Fruit fly (Drosophila melanogaster) whole organism, embryonic: Measurements from ENCODE around the gene CG9928.

Experiments used
- ATbp ChIP-seq: fragments of 200-800 bp; sonication (Bioruptor generic); optimal IDR thresholded peaks from 2 replicates; lab custom pipeline; 2017; ENCODE audit warnings: missing biosample characterization, mild to moderate bottlenecking, missing genetic modification characterization, missing genetic modification reagents
- Abd-B ChIP-seq: fragments of 200-800 bp; sonication (Bioruptor generic); optimal IDR thresholded peaks from 2 replicates; lab custom pipeline; 2018; ENCODE audit warnings: missing biosample characterization, mild to moderate bottlenecking, missing genetic modification characterization, moderate library complexity
- CG10267 ChIP-seq: fragments of 200-800 bp; sonication (Bioruptor generic); optimal IDR thresholded peaks from 2 replicates; lab custom pipeline; 2018; ENCODE audit warnings: missing biosample characterization, mild to moderate bottlenecking, missing genetic modification characterization, moderate library complexity
- CG11085 ChIP-seq: fragments of 200-800 bp; sonication (Bioruptor generic); IDR thresholded peaks from 2 replicates; pipeline ENCODE4 v1.3.6; 2022; ENCODE audit warnings: missing biosample characterization, missing genetic modification characterization
- CG11504 ChIP-seq: fragments of 200-800 bp; sonication (Bioruptor generic); optimal IDR thresholded peaks from 3 replicates; lab custom pipeline; 2019; ENCODE audit warnings: missing biosample characterization, mild to moderate bottlenecking, missing genetic modification characterization, moderate library complexity
- CG12104 ChIP-seq: fragments of 200-800 bp; sonication (Bioruptor generic); optimal IDR thresholded peaks from 3 replicates; lab custom pipeline; 2016; ENCODE audit warnings: missing biosample characterization, missing genetic modification characterization
- CG13775 ChIP-seq: fragments of 200-800 bp; sonication (Bioruptor generic); optimal IDR thresholded peaks from 3 replicates; lab custom pipeline; 2017; ENCODE audit warnings: missing biosample characterization, mild to moderate bottlenecking, missing genetic modification characterization
- CG14050 ChIP-seq: fragments of 200-800 bp; sonication (Bioruptor generic); IDR thresholded peaks from 3 replicates; pipeline ENCODE4 v1.3.6; 2022; ENCODE audit warnings: missing biosample characterization, missing genetic modification characterization
- CG16863 ChIP-seq: fragments of 200-800 bp; sonication (Bioruptor generic); optimal IDR thresholded peaks from 3 replicates; lab custom pipeline; 2016; ENCODE audit warnings: missing biosample characterization, missing genetic modification characterization
- CG17361 ChIP-seq: fragments of 200-800 bp; sonication (Bioruptor generic); IDR thresholded peaks from 3 replicates; pipeline ENCODE4 v1.3.6; 2022; ENCODE audit warnings: missing biosample characterization, missing genetic modification characterization
- CG17802 ChIP-seq: fragments of 200-800 bp; sonication (Bioruptor generic); optimal IDR thresholded peaks from 2 replicates; lab custom pipeline; 2018; ENCODE audit warnings: missing biosample characterization, mild to moderate bottlenecking, missing genetic modification characterization, moderate library complexity
- CG1792 ChIP-seq: fragments of 200-800 bp; sonication (Bioruptor generic); optimal IDR thresholded peaks from 2 replicates; lab custom pipeline; 2016; ENCODE audit warnings: missing biosample characterization, missing genetic modification characterization
- CG18476 ChIP-seq: fragments of 200-800 bp; sonication (Bioruptor generic); optimal IDR thresholded peaks from 2 replicates; lab custom pipeline; 2016; ENCODE audit warnings: missing biosample characterization, mild to moderate bottlenecking, missing genetic modification characterization
- CG2129 ChIP-seq: fragments of 200-800 bp; sonication (Bioruptor generic); IDR thresholded peaks from 2 replicates; pipeline ENCODE4 v1.3.6; 2022; ENCODE audit warnings: missing biosample characterization, missing genetic modification characterization; ENCODE audit not compliant: partially characterized antibody
- CG30403 ChIP-seq: fragments of 200-800 bp; sonication (Bioruptor generic); optimal IDR thresholded peaks from 3 replicates; lab custom pipeline; 2016; ENCODE audit warnings: missing biosample characterization, missing genetic modification characterization
- CG31441 ChIP-seq: fragments of 200-800 bp; sonication (Bioruptor generic); IDR thresholded peaks from 2 replicates; pipeline ENCODE4 v1.3.6; 2022; ENCODE audit warnings: missing biosample characterization, missing genetic modification characterization
- CG33557 ChIP-seq: fragments of 200-800 bp; sonication (Bioruptor generic); optimal IDR thresholded peaks from 2 replicates; lab custom pipeline; 2019; ENCODE audit warnings: missing biosample characterization, mild to moderate bottlenecking, missing genetic modification characterization, moderate library complexity
- CG3847 ChIP-seq: fragments of 200-800 bp; sonication (Bioruptor generic); IDR thresholded peaks from 2 replicates; pipeline ENCODE4 v1.3.6; 2022; ENCODE audit warnings: missing biosample characterization, missing genetic modification characterization
- CG4707 ChIP-seq: fragments of 200-800 bp; sonication (Bioruptor generic); optimal IDR thresholded peaks from 2 replicates; lab custom pipeline; 2018; ENCODE audit warnings: missing biosample characterization, mild to moderate bottlenecking, missing genetic modification characterization, moderate library complexity
- CG8290 ChIP-seq, 3 experiments: fragments of 200-800 bp; sonication (Bioruptor generic); optimal IDR thresholded peaks; 2 replicates each; lab custom pipeline; 2016 to 2019; ENCODE audit warnings: missing biosample characterization in 3 of 3, missing genetic modification characterization in 3 of 3, mild to moderate bottlenecking in 2 of 3, moderate library complexity in 1 of 3
- CG9437 ChIP-seq: fragments of 200-800 bp; sonication (Bioruptor generic); optimal IDR thresholded peaks from 2 replicates; lab custom pipeline; 2018; ENCODE audit warnings: missing biosample characterization, mild to moderate bottlenecking, missing genetic modification characterization
- Camta ChIP-seq: fragments of 200-800 bp; sonication (Bioruptor generic); optimal IDR thresholded peaks from 2 replicates; lab custom pipeline; 2016; ENCODE audit warnings: missing biosample characterization, missing genetic modification characterization
- Dad ChIP-seq: fragments of 200-800 bp; sonication (Bioruptor generic); optimal IDR thresholded peaks from 3 replicates; lab custom pipeline; 2016; ENCODE audit warnings: missing biosample characterization, missing genetic modification characterization
- Dip3 ChIP-seq: fragments of 200-800 bp; sonication (Bioruptor generic); optimal IDR thresholded peaks from 3 replicates; lab custom pipeline; 2016; ENCODE audit warnings: missing biosample characterization, missing genetic modification characterization
- Eip74EF ChIP-seq, 2 experiments: fragments of 200-800 bp in 1 of 2; fragments of >200 bp in 1 of 2; sonication (Bioruptor generic) in 1 of 2; optimal IDR thresholded peaks; 2 replicates each; lab custom pipeline; 2017 to 2019; ENCODE audit warnings: missing biosample characterization in 2 of 2, missing genetic modification characterization in 2 of 2, mild to moderate bottlenecking in 1 of 2, moderate library complexity in 1 of 2
- Gsc ChIP-seq: fragments of 200-800 bp; sonication (Bioruptor generic); IDR thresholded peaks from 2 replicates; pipeline ENCODE4 v1.3.6; 2022; ENCODE audit warnings: missing biosample characterization, missing genetic modification characterization
- Hr51 ChIP-seq, 2 experiments: fragments of 200-800 bp; sonication (Bioruptor generic); optimal IDR thresholded peaks; 2 replicates in 1 of 2; 3 replicates in 1 of 2; lab custom pipeline; 2016 to 2018; ENCODE audit warnings: missing biosample characterization in 2 of 2, missing genetic modification characterization in 2 of 2, mild to moderate bottlenecking in 1 of 2, moderate library complexity in 1 of 2
- Mad ChIP-seq: fragments of 200-800 bp; sonication (Bioruptor generic); optimal IDR thresholded peaks from 2 replicates; lab custom pipeline; 2016; ENCODE audit warnings: missing biosample characterization, missing genetic modification characterization
- NC2α ChIP-seq: fragments of 200-800 bp; sonication (Bioruptor generic); optimal IDR thresholded peaks from 2 replicates; lab custom pipeline; 2016; ENCODE audit warnings: missing biosample characterization, missing genetic modification characterization
- Nf-YB ChIP-seq: fragments of 200-800 bp; sonication (Bioruptor generic); optimal IDR thresholded peaks from 3 replicates; lab custom pipeline; 2019; ENCODE audit warnings: missing biosample characterization, mild to moderate bottlenecking, missing genetic modification characterization, moderate library complexity
- Nf-YC ChIP-seq: fragments of 200-800 bp; optimal IDR thresholded peaks from 3 replicates; lab custom pipeline; 2019; ENCODE audit warnings: missing biosample characterization, mild to moderate bottlenecking, missing genetic modification characterization, moderate library complexity
- Oli ChIP-seq: fragments of 200-800 bp; sonication (Bioruptor generic); optimal IDR thresholded peaks from 2 replicates; lab custom pipeline; 2018; ENCODE audit warnings: missing biosample characterization, mild to moderate bottlenecking, missing genetic modification characterization, moderate library complexity
- Ptx1 ChIP-seq: fragments of 200-800 bp; sonication (Bioruptor generic); IDR thresholded peaks from 2 replicates; pipeline ENCODE4 v1.3.6; 2022; ENCODE audit warnings: missing biosample characterization, missing genetic modification characterization
- Ssrp ChIP-seq: fragments of 200-800 bp; sonication (Bioruptor generic); optimal IDR thresholded peaks from 2 replicates; lab custom pipeline; 2018; ENCODE audit warnings: missing biosample characterization, mild to moderate bottlenecking, missing genetic modification characterization, moderate library complexity
- TFAM ChIP-seq: fragments of 200-800 bp; sonication (Bioruptor generic); optimal IDR thresholded peaks from 2 replicates; lab custom pipeline; 2017; ENCODE audit warnings: missing biosample characterization, missing genetic modification characterization, inconsistent platforms
- Taf1 ChIP-seq: fragments of 200-800 bp; sonication (Bioruptor generic); IDR thresholded peaks from 2 replicates; pipeline ENCODE4 v1.3.6; 2022; ENCODE audit warnings: missing biosample characterization, missing genetic modification characterization
- Usf ChIP-seq: fragments of 200-800 bp; sonication (Bioruptor generic); optimal IDR thresholded peaks from 2 replicates; lab custom pipeline; 2017; ENCODE audit warnings: missing genotype, missing biosample characterization, missing genetic modification characterization
- ara ChIP-seq: fragments of 200-800 bp; sonication (Bioruptor generic); IDR thresholded peaks from 2 replicates; pipeline ENCODE4 v1.3.6; 2022; ENCODE audit warnings: missing biosample characterization, missing genetic modification characterization
- ase ChIP-seq: fragments of 200-800 bp; sonication (Bioruptor generic); IDR thresholded peaks from 3 replicates; pipeline ENCODE4 v1.3.6; 2022; ENCODE audit warnings: missing biosample characterization, missing genetic modification characterization
- bab2 ChIP-seq: fragments of 200-800 bp; sonication (Bioruptor generic); optimal IDR thresholded peaks from 2 replicates; lab custom pipeline; 2016; ENCODE audit warnings: missing biosample characterization, missing genetic modification characterization
- br ChIP-seq: fragments of >200 bp; optimal IDR thresholded peaks from 2 replicates; lab custom pipeline; 2017
- cas ChIP-seq: fragments of 200-800 bp; sonication (Bioruptor generic); IDR thresholded peaks from 2 replicates; pipeline ENCODE4 v1.3.6; 2022; ENCODE audit warnings: missing biosample characterization, missing genetic modification characterization
- en ChIP-seq: fragments of 200-800 bp; sonication (Bioruptor generic); optimal IDR thresholded peaks from 2 replicates; lab custom pipeline; 2016; ENCODE audit warnings: missing biosample characterization, missing genetic modification characterization
- lmd ChIP-seq: fragments of 200-800 bp; sonication (Bioruptor generic); IDR thresholded peaks from 2 replicates; pipeline ENCODE4 v1.3.6; 2022; ENCODE audit warnings: missing biosample characterization, missing genetic modification characterization
- luna ChIP-seq: fragments of 200-800 bp; sonication (Bioruptor generic); optimal IDR thresholded peaks from 2 replicates; lab custom pipeline; 2016; ENCODE audit warnings: missing biosample characterization, missing genetic modification characterization
- maf-S ChIP-seq: fragments of 200-800 bp; sonication (Bioruptor generic); optimal IDR thresholded peaks from 2 replicates; lab custom pipeline; 2016; ENCODE audit warnings: missing biosample characterization, missing genetic modification characterization
- mld ChIP-seq: fragments of 200-800 bp; sonication (Bioruptor generic); IDR thresholded peaks from 3 replicates; pipeline ENCODE4 v1.3.6; 2022; ENCODE audit warnings: missing biosample characterization, missing genetic modification characterization; ENCODE audit not compliant: partially characterized antibody
- otp ChIP-seq: fragments of 200-800 bp; sonication (Bioruptor generic); IDR thresholded peaks from 3 replicates; pipeline ENCODE4, ENCODE4 v1.3.6; 2022; ENCODE audit warnings: missing biosample characterization, missing genetic modification characterization
- tll ChIP-seq, 2 experiments: fragments of 200-800 bp in 1 of 2; fragments of >200 bp in 1 of 2; sonication (Bioruptor generic) in 1 of 2; optimal IDR thresholded peaks; 2 replicates each; lab custom pipeline; 2017 to 2019; ENCODE audit warnings: missing biosample characterization in 2 of 2, missing genetic modification characterization in 2 of 2, mild to moderate bottlenecking in 1 of 2, moderate library complexity in 1 of 2
- ttk ChIP-seq: fragments of 200-800 bp; sonication (Bioruptor generic); IDR thresholded peaks from 2 replicates; pipeline ENCODE4 v2.1.2; 2022; ENCODE audit warnings: missing biosample characterization, missing genetic modification characterization
- z ChIP-seq: fragments of 200-800 bp; sonication (Bioruptor generic); IDR thresholded peaks from 3 replicates; pipeline ENCODE4 v1.3.6; 2022; ENCODE audit warnings: missing biosample characterization, missing genetic modification characterization

The CG9928 gene

dm6 chr2L:13191894-13192293 lies 49.2 kb upstream of the CG9928 start, which contains the start of the genes CG16974 and Edem2 (continued):
- peak; percentile 52 for TF ChIP-seq CG33557
- no peak for TF ChIP-seq CG1792 (GFP tag; lab: Kevin White, UChicago)
- no peak for TF ChIP-seq Abd-B (GFP tag; lab: Kevin White, UChicago)
- no peak for TF ChIP-seq Oli (tag; lab: Kevin White, UChicago)
- peak; percentile 60 for TF ChIP-seq ttk
- no peak for TF ChIP-seq CG4707 (GFP tag; lab: Kevin White, UChicago)
- no peak for TF ChIP-seq Dad (GFP tag; lab: Kevin White, UChicago)
- peak; percentile 25 for TF ChIP-seq CG9437 (GFP tag; lab: Kevin White, UChicago)
- TF ChIP-seq ara (GFP tag; lab: Robert Waterston, UW) = no peak
- peak; percentile 79 for TF ChIP-seq CG13775
- TF ChIP-seq luna (GFP tag; lab: Kevin White, UChicago) = no peak
- TF ChIP-seq CG14050 (GFP tag; lab: Robert Waterston, UW) = peak; percentile 44; the same call in 2 of the 3 replicates
- 0 out of 3 replicates have a peak, but pooled peaks have one; percentile 53 for TF ChIP-seq otp
- TF ChIP-seq Nf-YC (tag; lab: Kevin White, UChicago) = peak; percentile 74
- TF ChIP-seq Mad (GFP tag; lab: Kevin White, UChicago) = peak; percentile 54
- peak; percentile 44 for TF ChIP-seq bab2 (GFP tag; lab: Kevin White, UChicago)
- no peak for TF ChIP-seq TFAM (GFP tag; lab: Kevin White, UChicago)
- peak; percentile 14 for TF ChIP-seq Camta (GFP tag; lab: Kevin White, UChicago)
- TF ChIP-seq Usf (GFP tag; lab: Kevin White, UChicago) = peak; percentile 3
- peak; percentile 19 for TF ChIP-seq Dip3 (GFP tag; lab: Kevin White, UChicago)
- peak; percentile 88 for TF ChIP-seq Ptx1 (GFP tag; lab: Robert Waterston, UW)
- TF ChIP-seq CG30403 (GFP tag; lab: Kevin White, UChicago) = peak; percentile 88
- TF ChIP-seq lmd = peak; percentile 74
- TF ChIP-seq CG11504 (tag; lab: Kevin White, UChicago) = no peak
- peak; percentile 48; the same call in 2 of the 3 replicates for TF ChIP-seq ase
- TF ChIP-seq CG2129 (GFP tag; lab: Robert Waterston, UW) = no peak
- peak; percentile 60 for TF ChIP-seq CG12104 (GFP tag; lab: Kevin White, UChicago)
- peak; percentile 97 for TF ChIP-seq CG10267
- TF ChIP-seq CG11085 (GFP tag; lab: Robert Waterston, UW) = no peak; the same call in 1 of the 2 replicates
- no peak for TF ChIP-seq z
- TF ChIP-seq br (lab: Kevin White, UChicago) = no peak
- TF ChIP-seq Hr51 (GFP tag; optimal IDR thresholded peaks at IDR 0.05; lab: Kevin White, UChicago) = peak in 1 of 2 experiments; percentile 61
- no peak for TF ChIP-seq CG16863 (GFP tag; lab: Kevin White, UChicago)
- TF ChIP-seq Eip74EF (GFP tag; optimal IDR thresholded peaks at IDR 0.05; lab: Kevin White, UChicago) = no peak
- no peak for TF ChIP-seq CG8290 (GFP tag; optimal IDR thresholded peaks at IDR 0.05; lab: Kevin White, UChicago)
- no peak for TF ChIP-seq CG8290 (tag; optimal IDR thresholded peaks at IDR 0.05; lab: Kevin White, UChicago)
- TF ChIP-seq ATbp (GFP tag; lab: Kevin White, UChicago) = no peak
- TF ChIP-seq maf-S (GFP tag; lab: Kevin White, UChicago) = peak; percentile 15
- TF ChIP-seq CG17361 (GFP tag; lab: Robert Waterston, UW) = no peak
- no peak for TF ChIP-seq Gsc (GFP tag; lab: Robert Waterston, UW)
- peak; percentile 40 for TF ChIP-seq Nf-YB (GFP tag; lab: Kevin White, UChicago)
- no peak for TF ChIP-seq cas (GFP tag; lab: Robert Waterston, UW)
- peak; percentile 60 for TF ChIP-seq Ssrp
- peak; percentile 80 for TF ChIP-seq CG18476
- TF ChIP-seq tll (GFP tag; optimal IDR thresholded peaks at IDR 0.05; lab: Kevin White, UChicago) = no peak
- peak; percentile 20 for TF ChIP-seq CG17802 (tag; lab: Kevin White, UChicago)
- no peak for TF ChIP-seq mld
- 0 out of 2 replicates have a peak, but pooled peaks have one; percentile 26 for TF ChIP-seq Taf1
- TF ChIP-seq CG31441 = no peak
- TF ChIP-seq CG3847 (GFP tag; lab: Robert Waterston, UW) = peak; percentile 84
- TF ChIP-seq en (GFP tag; lab: Kevin White, UChicago) = no peak
- TF ChIP-seq NC2α (GFP tag; lab: Kevin White, UChicago) = no peak
